Fruit fly (Drosophila melanogaster): Measurements from ENCODE around the gene Zmynd10.
A peak's percentile ranks its signal among the peaks of the same experiment; 100 is the strongest.

The Zmynd10 gene

DNA sequence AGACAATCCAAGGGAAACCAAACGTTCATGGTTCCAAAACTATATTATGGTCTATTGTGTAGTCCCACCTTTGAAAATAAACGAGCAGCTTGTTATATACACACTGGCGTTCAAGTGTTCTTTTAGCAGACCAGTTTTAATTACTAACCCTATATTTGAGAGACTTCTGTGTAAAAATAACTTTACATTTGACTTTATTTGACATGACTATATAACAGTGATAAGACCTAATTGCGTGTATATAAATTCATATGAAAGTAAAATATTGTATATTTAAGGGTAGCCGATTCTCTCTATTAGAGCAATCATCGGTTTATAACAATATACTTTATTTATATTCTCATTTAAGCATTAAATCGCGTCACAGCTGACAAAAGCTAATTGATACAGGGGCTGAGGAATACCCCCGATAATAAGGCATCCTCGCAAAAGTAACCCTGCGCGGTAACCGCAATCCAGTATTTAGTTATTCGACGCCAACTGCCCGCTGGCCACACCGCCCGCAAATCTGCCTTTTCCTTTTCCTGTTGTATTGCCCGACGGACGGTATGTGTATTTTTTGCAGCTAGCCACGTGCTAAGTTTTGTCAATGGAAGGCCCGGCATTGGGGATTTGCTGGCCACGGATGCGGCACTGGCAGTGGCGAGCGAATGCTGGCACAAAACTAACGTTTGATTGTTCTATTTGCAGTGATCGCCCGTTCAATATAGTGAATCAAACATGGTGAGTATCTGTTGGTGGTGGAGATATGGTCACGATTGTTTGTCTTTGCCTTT, 15.2 kb upstream of the Zmynd10 start, which contains the start of gene RpS4 (continued):
- peak; percentile 84 for TF ChIP-seq Jarid2 (GFP tag; optimal IDR thresholded peaks at IDR 0.05)
- peak; percentile 68; the same call in 1 of the 3 replicates for TF ChIP-seq so (GFP tag; IDR thresholded peaks at IDR 0.05)
- TF ChIP-seq ro (GFP tag; IDR thresholded peaks at IDR 0.05) = peak; percentile 6; the same call in 1 of the 2 replicates
- peak; percentile 34 for TF ChIP-seq lbe (GFP tag; optimal IDR thresholded peaks at IDR 0.05)
- TF ChIP-seq Gug (GFP tag; IDR thresholded peaks at IDR 0.05) = peak; percentile 89
- TF ChIP-seq CG8478 (optimal IDR thresholded peaks at IDR 0.05) = no peak
- TF ChIP-seq CG10274 (GFP tag; optimal IDR thresholded peaks at IDR 0.05) = peak; percentile 85
- TF ChIP-seq grn (GFP tag; optimal IDR thresholded peaks at IDR 0.05) = peak; percentile 73
- TF ChIP-seq sna (GFP tag; IDR thresholded peaks at IDR 0.05; ENCODE audit: partially characterized antibody) = no peak
- peak; percentile 92 for TF ChIP-seq CG3407 (GFP tag; optimal IDR thresholded peaks at IDR 0.05)
- peak; percentile 75 for TF ChIP-seq Spps (tag; optimal IDR thresholded peaks at IDR 0.05)
- TF ChIP-seq pita (GFP tag; optimal IDR thresholded peaks at IDR 0.05) = peak; percentile 21
- TF ChIP-seq CG3281 (GFP tag; optimal IDR thresholded peaks at IDR 0.05) = peak; percentile 95
- peak; percentile 88 for TF ChIP-seq CG13894 (tag; optimal IDR thresholded peaks at IDR 0.05)
- TF ChIP-seq Nf-YC (tag; optimal IDR thresholded peaks at IDR 0.05) = peak; percentile 70
- TF ChIP-seq Sox100B (GFP tag; optimal IDR thresholded peaks at IDR 0.05) = peak; percentile 80
- peak; percentile 95 for TF ChIP-seq Hand (GFP tag; optimal IDR thresholded peaks at IDR 0.05)
- peak; percentile 61 for TF ChIP-seq B-H1 (GFP tag; IDR thresholded peaks at IDR 0.05)
- peak; percentile 71 for TF ChIP-seq Sry-β (GFP tag; optimal IDR thresholded peaks at IDR 0.05)
- TF ChIP-seq Vsx1 (GFP tag; optimal IDR thresholded peaks at IDR 0.05) = peak; percentile 90
- TF ChIP-seq CG34376 (GFP tag; optimal IDR thresholded peaks at IDR 0.05) = peak; percentile 99
- peak; percentile 35; the same call in 1 of the 3 replicates for TF ChIP-seq HLH4C (GFP tag; IDR thresholded peaks at IDR 0.05; ENCODE audit: partially characterized antibody)
- peak; percentile 98 for TF ChIP-seq B-H2 (GFP tag; optimal IDR thresholded peaks at IDR 0.05)
- TF ChIP-seq toy (GFP tag; IDR thresholded peaks at IDR 0.05) = peak; percentile 72; the same call in 1 of the 2 replicates
- TF ChIP-seq YL-1 (GFP tag; optimal IDR thresholded peaks at IDR 0.05) = peak; percentile 99
- TF ChIP-seq ci (GFP tag; IDR thresholded peaks at IDR 0.05) = peak; percentile 99
- peak; percentile 97 for TF ChIP-seq ash1 (GFP tag; optimal IDR thresholded peaks at IDR 0.05)
- TF ChIP-seq CG1602 (GFP tag; optimal IDR thresholded peaks at IDR 0.05) = peak; percentile 59
- TF ChIP-seq Rx (GFP tag; IDR thresholded peaks at IDR 0.05) = peak; percentile 85
- peak; percentile 96 for TF ChIP-seq Fer1 (GFP tag; optimal IDR thresholded peaks at IDR 0.05)
- TF ChIP-seq CG2875 (GFP tag; optimal IDR thresholded peaks at IDR 0.05) = peak; percentile 94
- TF ChIP-seq da (GFP tag; optimal IDR thresholded peaks at IDR 0.05) = peak; percentile 82
- TF ChIP-seq Hey (tag; optimal IDR thresholded peaks at IDR 0.05) = peak; percentile 95
- peak; percentile 46; the same call in 1 of the 3 replicates for TF ChIP-seq knrl (GFP tag; IDR thresholded peaks at IDR 0.05; ENCODE audit: partially characterized antibody)
- TF ChIP-seq TFAM (GFP tag; optimal IDR thresholded peaks at IDR 0.05) = peak; percentile 63
- TF ChIP-seq CG4854 (GFP tag; optimal IDR thresholded peaks at IDR 0.05) = peak; percentile 81
- TF ChIP-seq stwl (tag; optimal IDR thresholded peaks at IDR 0.05) = peak; percentile 69
- peak; percentile 79 for TF ChIP-seq H2.0 (GFP tag; IDR thresholded peaks at IDR 0.05)
- TF ChIP-seq nerfin-2 (GFP tag; IDR thresholded peaks at IDR 0.05; ENCODE audit: partially characterized antibody) = no peak
- no peak for TF ChIP-seq mld (GFP tag; IDR thresholded peaks at IDR 0.05; ENCODE audit: partially characterized antibody)
- TF ChIP-seq HmgZ (tag; optimal IDR thresholded peaks at IDR 0.05) = peak; percentile 92
- peak; percentile 74 for TF ChIP-seq CoRest (tag; optimal IDR thresholded peaks at IDR 0.05)
- 0 out of 2 replicates have a peak, but pooled peaks have one; percentile 51 for TF ChIP-seq Lim3 (GFP tag; IDR thresholded peaks at IDR 0.05)
- TF ChIP-seq CG31388 (GFP tag; optimal IDR thresholded peaks at IDR 0.05) = peak; percentile 4
- TF ChIP-seq Abd-B (GFP tag; optimal IDR thresholded peaks at IDR 0.05) = peak; percentile 86
- TF ChIP-seq tio (GFP tag; optimal IDR thresholded peaks at IDR 0.05) = no peak
- TF ChIP-seq fd3F (GFP tag; optimal IDR thresholded peaks at IDR 0.05) = peak; percentile 76
- peak; percentile 81 for TF ChIP-seq CG9817 (tag; optimal IDR thresholded peaks at IDR 0.05)
